Fruit fly (Drosophila melanogaster): Measurements from ENCODE around the gene Mco4.

DNA sequence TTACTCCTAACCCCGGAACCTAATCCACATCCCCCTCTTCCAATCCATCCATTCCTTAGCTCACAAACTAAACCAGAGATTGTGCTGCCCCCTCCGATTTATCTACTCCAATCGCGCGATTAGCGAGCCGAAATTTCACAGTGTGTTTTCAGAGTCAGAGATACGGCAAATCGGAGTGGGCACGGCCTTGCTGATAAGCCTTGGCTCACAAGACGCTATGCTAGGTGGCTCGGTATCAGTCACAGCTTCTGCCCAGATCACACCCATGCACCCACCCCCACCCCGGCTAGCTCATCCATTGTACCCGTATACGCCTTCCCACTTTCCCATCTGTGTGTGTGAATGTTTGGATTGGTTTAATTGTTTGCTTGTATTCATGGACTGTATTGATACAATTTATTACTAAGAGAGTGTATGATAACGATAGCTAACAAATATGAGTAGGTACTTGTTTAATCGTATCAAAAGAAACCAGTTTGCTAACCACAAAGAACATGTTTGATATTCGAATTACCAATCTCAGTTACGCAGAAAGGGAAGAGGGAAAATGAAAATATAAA lies 10.0 kb downstream of the Mco4 start:
- TF ChIP-seq psq (optimal IDR thresholded peaks at IDR 0.05) (no peak), h (optimal IDR thresholded peaks at IDR 0.05) (no peak)
